Worm (Caenorhabditis elegans) whole organism, L1 larva: Measurements from ENCODE around the gene Y6D1A.2.
A peak's percentile ranks its signal among the peaks of the same experiment; 100 is the strongest.

Experiments used
- C16A3.4 ChIP-seq: fragments of 150-350 bp; optimal IDR thresholded peaks from 2 replicates; lab custom pipeline; 2014; ENCODE audit warnings: missing biosample characterization, missing genetic modification characterization
- F16B12.6 ChIP-seq: fragments of 150-350 bp; optimal IDR thresholded peaks from 2 replicates; lab custom pipeline; 2014; ENCODE audit warnings: missing biosample characterization, missing genetic modification characterization
- Y116A8C.19 ChIP-seq: sonication (generic microtip); optimal IDR thresholded peaks from 2 replicates; lab custom pipeline; 2016; ENCODE audit warnings: missing compliant biosample characterization, missing genetic modification characterization, borderline replicate concordance
- aha-1 ChIP-seq: fragments of 150-350 bp; optimal IDR thresholded peaks from 2 replicates; lab custom pipeline; 2014; ENCODE audit warnings: missing biosample characterization, missing genetic modification characterization
- alr-1 ChIP-seq: fragments of 200-800 bp; sonication (Bioruptor generic); optimal IDR thresholded peaks from 2 replicates; lab custom pipeline; 2018; ENCODE audit warnings: borderline replicate concordance, mild to moderate bottlenecking, missing genetic modification characterization, missing compliant biosample characterization
- ama-1 ChIP-seq: fragments of 150-350 bp; optimal IDR thresholded peaks from 2 replicates; lab custom pipeline; 2014
- blmp-1 ChIP-seq: fragments of 150-350 bp; optimal IDR thresholded peaks from 2 replicates; lab custom pipeline; 2014; ENCODE audit warnings: missing biosample characterization, missing genetic modification characterization
- ceh-88 ChIP-seq: fragments of 200-800 bp; sonication (Bioruptor generic); IDR thresholded peaks from 2 replicates; pipeline ENCODE4 v1.3.6; 2022; ENCODE audit warnings: missing genetic modification characterization, missing compliant biosample characterization
- dpl-1 ChIP-seq, 3 experiments: fragments of 150-350 bp in 2 of 3; sonication (generic microtip) in 1 of 3; optimal IDR thresholded peaks; 2 replicates each; lab custom pipeline; 2014 to 2017; ENCODE audit warnings: missing biosample characterization in 3 of 3, missing genetic modification characterization in 3 of 3, missing genetic modification reagents in 3 of 3
- dsc-1 ChIP-seq: sonication (generic microtip); optimal IDR thresholded peaks from 2 replicates; lab custom pipeline; 2016; ENCODE audit warnings: mild to moderate bottlenecking, missing genetic modification characterization, missing compliant biosample characterization
- efl-1 ChIP-seq, 4 experiments: fragments of 150-350 bp; optimal IDR thresholded peaks in 3 of 4; peaks in 1 of 4; 1 replicate in 1 of 4; 2 replicates in 3 of 4; lab custom pipeline; 2014; ENCODE audit warnings: missing biosample characterization in 2 of 4, missing genetic modification characterization in 2 of 4, missing genetic modification reagents in 2 of 4
- egl-13 ChIP-seq: sonication (generic microtip); optimal IDR thresholded peaks from 2 replicates; lab custom pipeline; 2016; ENCODE audit warnings: missing genotype, missing genetic modification reagents, missing genetic modification characterization, missing compliant biosample characterization
- egl-27 ChIP-seq, 2 experiments: fragments of 150-350 bp in 1 of 2; sonication (generic microtip); optimal IDR thresholded peaks; 3 replicates each; lab custom pipeline; 2017 to 2018; ENCODE audit warnings: missing biosample characterization in 2 of 2, missing genetic modification characterization in 2 of 2, missing genetic modification reagents in 2 of 2
- ets-5 ChIP-seq: fragments of 200-800 bp; sonication (Bioruptor generic); IDR thresholded peaks from 2 replicates; pipeline ENCODE4 v1.3.6; 2022; ENCODE audit warnings: missing genetic modification characterization, missing compliant biosample characterization
- fkh-10 ChIP-seq: sonication (generic microtip); optimal IDR thresholded peaks from 2 replicates; lab custom pipeline; 2017; ENCODE audit warnings: missing biosample characterization, missing genetic modification reagents, missing genetic modification characterization
- fkh-4 ChIP-seq: sonication (generic microtip); optimal IDR thresholded peaks from 2 replicates; lab custom pipeline; 2016; ENCODE audit warnings: missing compliant biosample characterization, missing genetic modification characterization, borderline replicate concordance
- fkh-8 ChIP-seq: sonication (generic microtip); optimal IDR thresholded peaks from 2 replicates; lab custom pipeline; 2016; ENCODE audit warnings: mild to moderate bottlenecking, missing genetic modification characterization, missing compliant biosample characterization
- fos-1 ChIP-seq: fragments of 150-350 bp; optimal IDR thresholded peaks from 2 replicates; lab custom pipeline; 2014; ENCODE audit warnings: missing biosample characterization, missing genetic modification characterization
- grh-1 ChIP-seq: fragments of 200-800 bp; sonication (Bioruptor generic); IDR thresholded peaks from 2 replicates; pipeline ENCODE4 v1.3.6; 2022; ENCODE audit warnings: missing genetic modification reagents, missing genetic modification characterization, missing compliant biosample characterization
- irx-1 ChIP-seq: sonication (generic microtip); optimal IDR thresholded peaks from 2 replicates; lab custom pipeline; 2016; ENCODE audit warnings: missing genetic modification characterization, missing compliant biosample characterization
- lin-13 ChIP-seq: fragments of 150-350 bp; optimal IDR thresholded peaks from 2 replicates; lab custom pipeline; 2014; ENCODE audit warnings: missing biosample characterization, missing genetic modification reagents, missing genetic modification characterization
- lin-15B ChIP-seq: fragments of 150-350 bp; sonication (generic microtip); optimal IDR thresholded peaks from 3 replicates; lab custom pipeline; 2014; ENCODE audit warnings: missing biosample characterization, missing genetic modification characterization
- nhr-11 ChIP-seq: fragments of 150-350 bp; optimal IDR thresholded peaks from 2 replicates; lab custom pipeline; 2014; ENCODE audit warnings: missing biosample characterization, missing genetic modification characterization
- nhr-20 ChIP-seq: sonication (generic microtip); optimal IDR thresholded peaks from 2 replicates; lab custom pipeline; 2016; ENCODE audit warnings: mild to moderate bottlenecking, missing genetic modification characterization, missing compliant biosample characterization
- nhr-76 ChIP-seq: sonication (generic microtip); optimal IDR thresholded peaks from 2 replicates; lab custom pipeline; 2017; ENCODE audit warnings: missing biosample characterization, missing genetic modification characterization
- nhr-77 ChIP-seq: fragments of 150-350 bp; optimal IDR thresholded peaks from 2 replicates; lab custom pipeline; 2014; ENCODE audit warnings: missing biosample characterization, missing genetic modification characterization
- nhr-84 ChIP-seq: sonication (generic microtip); optimal IDR thresholded peaks from 2 replicates; lab custom pipeline; 2017; ENCODE audit warnings: missing biosample characterization, missing genetic modification characterization
- nhr-85 ChIP-seq: sonication (generic microtip); peaks from one replicate; lab custom pipeline; 2016; ENCODE audit warnings: missing genetic modification characterization, inconsistent platforms, missing compliant biosample characterization
- nhr-90 ChIP-seq: sonication (generic microtip); optimal IDR thresholded peaks from 2 replicates; lab custom pipeline; 2016; ENCODE audit warnings: mild to moderate bottlenecking, missing genetic modification characterization, missing compliant biosample characterization; ENCODE audit not compliant: poor library complexity
- pag-3 ChIP-seq: sonication (generic microtip); optimal IDR thresholded peaks from 2 replicates; lab custom pipeline; 2017; ENCODE audit warnings: missing genetic modification characterization, mild to moderate bottlenecking, missing compliant biosample characterization, antibody characterized with exemption, borderline replicate concordance; ENCODE audit not compliant: insufficient read depth
- rnt-1 ChIP-seq: sonication (generic microtip); optimal IDR thresholded peaks from 2 replicates; lab custom pipeline; 2016; ENCODE audit warnings: mild to moderate bottlenecking, missing genetic modification characterization, moderate library complexity, missing compliant biosample characterization
- skn-1 ChIP-seq: fragments of 150-350 bp; optimal IDR thresholded peaks from 2 replicates; lab custom pipeline; 2014; ENCODE audit warnings: missing biosample characterization, missing genetic modification characterization
- sup-37 ChIP-seq: fragments of 200-800 bp; sonication (Bioruptor generic); optimal IDR thresholded peaks from 2 replicates; lab custom pipeline; 2018; ENCODE audit warnings: mild to moderate bottlenecking, missing genetic modification characterization, missing compliant biosample characterization
- tbx-2 ChIP-seq: sonication (generic microtip); optimal IDR thresholded peaks from 2 replicates; lab custom pipeline; 2016; ENCODE audit warnings: missing genetic modification characterization, missing compliant biosample characterization
- tlp-1 ChIP-seq: fragments of 150-350 bp; optimal IDR thresholded peaks from 2 replicates; lab custom pipeline; 2014; ENCODE audit warnings: missing biosample characterization, missing genetic modification characterization
- unc-130 ChIP-seq: fragments of 150-350 bp; optimal IDR thresholded peaks from 2 replicates; lab custom pipeline; 2017; ENCODE audit warnings: missing biosample characterization, missing genetic modification characterization, inconsistent platforms
- unc-62 ChIP-seq: fragments of 150-350 bp; optimal IDR thresholded peaks from 2 replicates; lab custom pipeline; 2014; ENCODE audit warnings: missing biosample characterization, missing genetic modification reagents, missing genetic modification characterization
- vab-15 ChIP-seq: sonication (generic microtip); optimal IDR thresholded peaks from 2 replicates; lab custom pipeline; 2017; ENCODE audit warnings: missing genotype, mild to moderate bottlenecking, missing genetic modification characterization, missing compliant biosample characterization
- ztf-11 ChIP-seq, 2 experiments: sonication (generic microtip); optimal IDR thresholded peaks; 2 replicates each; lab custom pipeline; 2016 to 2017; ENCODE audit warnings: missing genetic modification characterization in 2 of 2, missing biosample characterization in 1 of 2, missing compliant biosample characterization in 1 of 2
- ztf-4 ChIP-seq: fragments of 150-350 bp; optimal IDR thresholded peaks from 2 replicates; lab custom pipeline; 2014; ENCODE audit warnings: missing biosample characterization, missing genetic modification characterization

Gene Y6D1A.2

ce11 chrII:11777893-11778480 lies 41.7 kb downstream of the Y6D1A.2 start, which contains the start of the genes patr-1 and dna-2 (continued):
- peak; percentile 14 for TF ChIP-seq nhr-77
- TF ChIP-seq vab-15 (tag; lab: Kevin White, UChicago), result no peak
- TF ChIP-seq ets-5, result no peak
- peak; percentile 21 for TF ChIP-seq fkh-8 (tag; lab: Kevin White, UChicago)
- TF ChIP-seq fkh-4, result no peak
- TF ChIP-seq lin-15B, result peak; percentile 31
- peak; percentile 61 for TF ChIP-seq tbx-2 (tag; lab: Kevin White, UChicago)
- no peak for TF ChIP-seq ama-1 (lab: Kevin White, UChicago)
- TF ChIP-seq sup-37 (GFP tag; lab: Kevin White, UChicago), result no peak
- TF ChIP-seq aha-1 (tag; lab: Kevin White, UChicago), result no peak
- TF ChIP-seq unc-130 (tag; lab: Kevin White, UChicago), result no peak
- no peak for TF ChIP-seq nhr-90 (tag; lab: Kevin White, UChicago)
- TF ChIP-seq unc-62 (GFP tag; lab: Kevin White, UChicago), result no peak
- no peak for TF ChIP-seq nhr-84 (tag; lab: Kevin White, UChicago)
- no peak for TF ChIP-seq alr-1 (tag; lab: Kevin White, UChicago)
- TF ChIP-seq pag-3 (tag; lab: Kevin White, UChicago), result no peak
- TF ChIP-seq nhr-11 (tag; lab: Kevin White, UChicago), result no peak
- peak; percentile 79 for TF ChIP-seq skn-1 (tag; lab: Kevin White, UChicago)
- no peak for TF ChIP-seq Y116A8C.19 (tag; lab: Kevin White, UChicago)
- TF ChIP-seq grh-1, result peak; percentile 36; the same call in 1 of the 2 replicates
- peak; percentile 42 for TF ChIP-seq nhr-20
- TF ChIP-seq egl-13 (tag; lab: Kevin White, UChicago), result peak; percentile 4
- TF ChIP-seq rnt-1 (tag; lab: Kevin White, UChicago), result peak; percentile 79
- TF ChIP-seq F16B12.6, result peak; percentile 37
- peak; percentile 86 to 91 (median 90) for TF ChIP-seq dpl-1 (GFP tag; optimal IDR thresholded peaks at IDR 0.05; lab: Kevin White, UChicago)
- no peak for TF ChIP-seq ztf-11 (tag; optimal IDR thresholded peaks at IDR 0.05; lab: Kevin White, UChicago)
- TF ChIP-seq tlp-1 (tag; lab: Kevin White, UChicago), result no peak
- no peak for TF ChIP-seq ceh-88
- TF ChIP-seq ztf-4 (tag; lab: Kevin White, UChicago), result no peak
- no peak for TF ChIP-seq fkh-10 (GFP tag; lab: Kevin White, UChicago)
- peak; percentile 16 for TF ChIP-seq lin-13 (GFP tag; lab: Kevin White, UChicago)
- peak; percentile 52 for TF ChIP-seq blmp-1

ce11 chrII:11774218-11774617 lies 45.5 kb downstream of the Y6D1A.2 start, which contains the start of gene F44E5.1:
TSS of gene F44E5.1 (minus strand) at chrII:11774559.
- TF ChIP-seq lin-13 (GFP tag; lab: Kevin White, UChicago) (no peak), efl-1 (optimal IDR thresholded peaks at IDR 0.05; lab: Kevin White, UChicago) (no peak), efl-1 (GFP tag; optimal IDR thresholded peaks at IDR 0.05 in 1 of 2; lab: Kevin White, UChicago) (peak in 1 of 2 experiments; percentile 92), egl-27 (tag; optimal IDR thresholded peaks at IDR 0.05; lab: Kevin White, UChicago) (no peak), nhr-85 (tag; lab: Kevin White, UChicago) (peak; percentile 18)

ce11 chrII:11772364-11772763 lies 47.4 kb downstream of the Y6D1A.2 start, which contains the start of gene F44E5.15:
TSS of gene F44E5.15 (plus strand) at chrII:11772664.
- TF ChIP-seq irx-1 (tag; lab: Kevin White, UChicago) (no peak), nhr-90 (tag; lab: Kevin White, UChicago) (no peak), C16A3.4 (tag; lab: Kevin White, UChicago) (no peak), dsc-1 (tag; lab: Kevin White, UChicago) (no peak), nhr-85 (tag; lab: Kevin White, UChicago) (no peak), nhr-76 (no peak), efl-1 (optimal IDR thresholded peaks at IDR 0.05; lab: Kevin White, UChicago) (no peak), efl-1 (GFP tag; optimal IDR thresholded peaks at IDR 0.05 in 1 of 2; lab: Kevin White, UChicago) (peak in 1 of 2 experiments; percentile 76), fos-1 (tag; lab: Kevin White, UChicago) (no peak)
